Fruit fly (Drosophila melanogaster): ENCODE data around the gene CG42740.

dm6 chr3R:30470690-30471089, 47.9 kb upstream of the CG42740 start:
- TF ChIP-seq Lpt (GFP tag; optimal IDR thresholded peaks at IDR 0.05) (no peak), fd59A (GFP tag; optimal IDR thresholded peaks at IDR 0.05) (no peak), CG7368 (GFP tag; optimal IDR thresholded peaks at IDR 0.05) (no peak), CG6276 (GFP tag; optimal IDR thresholded peaks at IDR 0.05) (no peak), CG32006 (GFP tag; optimal IDR thresholded peaks at IDR 0.05) (no peak), CG31627 (GFP tag; optimal IDR thresholded peaks at IDR 0.05) (no peak), Ets21C (GFP tag; optimal IDR thresholded peaks at IDR 0.05) (no peak)

Data from whole organism, prepupa.